Worm (Caenorhabditis elegans): ENCODE measurements around the gene grd-6.

grd-6 gene

ce11 chrV:9255480-9255879 is 33.8 kb downstream of the grd-6 start:
- no peak for TF ChIP-seq unc-62 (GFP tag; optimal IDR thresholded peaks at IDR 0.05)

ce11 chrV:9257467-9257866 is 35.8 kb downstream of the grd-6 start, which contains the start of gene F07C3.16:
TSS of gene F07C3.16 (minus strand) at chrV:9257567.
- TF ChIP-seq unc-62 (GFP tag; optimal IDR thresholded peaks at IDR 0.05), result no peak

ce11 chrV:9260411-9260810 is 38.7 kb downstream of the grd-6 start:
- TF ChIP-seq unc-62 (GFP tag; optimal IDR thresholded peaks at IDR 0.05), result no peak

- no peak for TF ChIP-seq unc-62 (GFP tag; optimal IDR thresholded peaks at IDR 0.05)
Observed at ce11 chrV:9261492-9261891, 39.8 kb downstream of the grd-6 start, which contains the start of gene nhr-36. TSS of gene nhr-36 (minus strand) at chrV:9261592.

ce11 chrV:9262708-9263107 is 41.0 kb downstream of the grd-6 start:
- TF ChIP-seq unc-62 (GFP tag; optimal IDR thresholded peaks at IDR 0.05), result no peak

ce11 chrV:9266399-9266798 is 44.7 kb downstream of the grd-6 start, which contains the start of gene slc-17.7:
TSS of gene slc-17.7 (minus strand) at chrV:9266499.
- TF ChIP-seq unc-62 (GFP tag; optimal IDR thresholded peaks at IDR 0.05), result no peak

- no peak for TF ChIP-seq unc-62 (GFP tag; optimal IDR thresholded peaks at IDR 0.05)
Observed at ce11 chrV:9268202-9268601, 46.5 kb downstream of the grd-6 start.

ce11 chrV:9270442-9270841 is 48.8 kb downstream of the grd-6 start:
- no peak for TF ChIP-seq unc-62 (GFP tag; optimal IDR thresholded peaks at IDR 0.05)

- TF ChIP-seq unc-62 (GFP tag; optimal IDR thresholded peaks at IDR 0.05), result no peak
Observed at ce11 chrV:9271835-9272234, 50.2 kb downstream of the grd-6 start.

- no peak for TF ChIP-seq unc-62 (GFP tag; optimal IDR thresholded peaks at IDR 0.05)
Observed at ce11 chrV:9272624-9273023, 51.0 kb downstream of the grd-6 start.

ce11 chrV:9273587-9273986 is 51.9 kb downstream of the grd-6 start:
- TF ChIP-seq unc-62 (GFP tag; optimal IDR thresholded peaks at IDR 0.05), result no peak

All from whole organism, dauer.